Fruit fly (Drosophila melanogaster): ENCODE results near the gene CG17328.

The CG17328 gene

dm6 chr2L:16321209-16321608 is 21.5 kb downstream of the CG17328 start:
- TF ChIP-seq usp (GFP tag; optimal IDR thresholded peaks at IDR 0.05) (no peak), EcR (GFP tag; optimal IDR thresholded peaks at IDR 0.05) (no peak), psq (optimal IDR thresholded peaks at IDR 0.05) (no peak), Dll (optimal IDR thresholded peaks at IDR 0.05) (no peak), CG8478 (optimal IDR thresholded peaks at IDR 0.05) (no peak), pan (optimal IDR thresholded peaks at IDR 0.05) (no peak)

dm6 chr2L:16321872-16322631 is 22.3 kb downstream of the CG17328 start:
- no peak for TF ChIP-seq CG8478 (optimal IDR thresholded peaks at IDR 0.05)
- no peak for TF ChIP-seq EcR (GFP tag; optimal IDR thresholded peaks at IDR 0.05)
- TF ChIP-seq Dll (optimal IDR thresholded peaks at IDR 0.05) = no peak
- no peak for TF ChIP-seq pan (optimal IDR thresholded peaks at IDR 0.05)
- TF ChIP-seq psq (optimal IDR thresholded peaks at IDR 0.05) = no peak
- TF ChIP-seq usp (GFP tag; optimal IDR thresholded peaks at IDR 0.05) = no peak

- TF ChIP-seq usp (GFP tag; optimal IDR thresholded peaks at IDR 0.05) (no peak), psq (optimal IDR thresholded peaks at IDR 0.05) (no peak), Dll (optimal IDR thresholded peaks at IDR 0.05) (no peak), EcR (GFP tag; optimal IDR thresholded peaks at IDR 0.05) (no peak), pan (optimal IDR thresholded peaks at IDR 0.05) (no peak), CG8478 (optimal IDR thresholded peaks at IDR 0.05) (no peak)
Observed at dm6 chr2L:16323544-16323943, 23.8 kb downstream of the CG17328 start.

- TF ChIP-seq pan (optimal IDR thresholded peaks at IDR 0.05) = no peak
Observed at dm6 chr2L:16324833-16325232, 25.1 kb downstream of the CG17328 start.

dm6 chr2L:16325515-16326257 is 25.9 kb downstream of the CG17328 start, which contains the start of gene cact:
cact (minus strand) TSS chr2L:16326207.
- TF ChIP-seq CG8478 (optimal IDR thresholded peaks at IDR 0.05) = no peak
- no peak for TF ChIP-seq EcR (GFP tag; optimal IDR thresholded peaks at IDR 0.05)
- TF ChIP-seq psq (optimal IDR thresholded peaks at IDR 0.05) = no peak
- TF ChIP-seq usp (GFP tag; optimal IDR thresholded peaks at IDR 0.05) = no peak
- TF ChIP-seq Dll (optimal IDR thresholded peaks at IDR 0.05) = no peak
- no peak for TF ChIP-seq pan (optimal IDR thresholded peaks at IDR 0.05)

DNA sequence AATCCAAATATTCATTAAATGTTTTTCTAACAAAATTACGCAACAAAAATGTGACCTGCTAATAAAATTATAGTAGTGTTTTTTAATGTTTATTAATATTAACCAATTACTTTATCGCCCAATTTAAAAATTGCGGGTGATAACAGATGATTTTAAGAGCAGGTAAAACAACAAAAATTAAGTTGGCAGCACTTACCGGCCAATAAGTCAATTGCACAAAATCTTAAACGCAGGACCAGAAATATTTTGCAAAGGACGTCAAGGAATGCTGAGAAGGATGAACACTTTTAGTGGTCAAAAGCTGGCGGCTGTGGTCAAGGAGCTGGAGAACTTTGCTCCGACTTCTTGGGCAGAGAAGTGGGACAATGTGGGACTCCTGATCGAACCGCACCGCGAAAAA is 27.1 kb downstream of the CG17328 start, which contains the start of gene CG4278:
TSS of gene CG4278 (plus strand) at position 178 of the 400 bp plus-strand sequence.
- TF ChIP-seq EcR (GFP tag; optimal IDR thresholded peaks at IDR 0.05) (no peak), pan (optimal IDR thresholded peaks at IDR 0.05) (no peak), Dll (optimal IDR thresholded peaks at IDR 0.05) (no peak), usp (GFP tag; optimal IDR thresholded peaks at IDR 0.05) (no peak), psq (optimal IDR thresholded peaks at IDR 0.05) (no peak), CG8478 (optimal IDR thresholded peaks at IDR 0.05) (no peak)

dm6 chr2L:16329102-16329520 is 29.4 kb downstream of the CG17328 start, which contains the start of gene mRpL4:
mRpL4 (minus strand) TSS chr2L:16329132.
- no peak for TF ChIP-seq pan (optimal IDR thresholded peaks at IDR 0.05)
- no peak for TF ChIP-seq usp (GFP tag; optimal IDR thresholded peaks at IDR 0.05)
- TF ChIP-seq psq (optimal IDR thresholded peaks at IDR 0.05) = no peak
- no peak for TF ChIP-seq Dll (optimal IDR thresholded peaks at IDR 0.05)
- no peak for TF ChIP-seq EcR (GFP tag; optimal IDR thresholded peaks at IDR 0.05)
- TF ChIP-seq CG8478 (optimal IDR thresholded peaks at IDR 0.05) = no peak

DNA sequence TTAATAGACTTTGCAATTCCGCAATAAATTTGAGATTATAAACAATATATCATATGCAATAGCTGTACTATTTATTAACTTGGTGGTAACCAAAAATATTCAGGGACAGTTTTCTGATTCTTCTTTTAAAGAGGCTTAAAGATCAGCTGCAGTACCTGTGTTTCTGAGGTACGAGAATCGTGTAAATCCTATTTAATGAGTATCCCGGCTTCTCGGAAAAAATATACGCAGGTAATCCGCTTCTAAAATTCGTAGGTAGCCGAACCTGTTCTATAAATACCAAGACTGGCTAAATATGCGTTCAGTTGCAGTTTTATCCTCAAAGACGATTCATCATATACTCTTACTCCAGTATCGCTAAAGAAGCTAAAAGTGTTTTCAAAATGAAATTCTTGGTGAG is 29.9 kb downstream of the CG17328 start, which contains the start of gene CG4440:
TSS of gene CG4440 (plus strand) at position 301 of the 400 bp plus-strand sequence.
- no peak for TF ChIP-seq usp (GFP tag; optimal IDR thresholded peaks at IDR 0.05)
- TF ChIP-seq CG8478 (optimal IDR thresholded peaks at IDR 0.05) = no peak
- TF ChIP-seq EcR (GFP tag; optimal IDR thresholded peaks at IDR 0.05) = no peak
- TF ChIP-seq Dll (optimal IDR thresholded peaks at IDR 0.05) = no peak
- TF ChIP-seq psq (optimal IDR thresholded peaks at IDR 0.05) = no peak
- no peak for TF ChIP-seq pan (optimal IDR thresholded peaks at IDR 0.05)

DNA sequence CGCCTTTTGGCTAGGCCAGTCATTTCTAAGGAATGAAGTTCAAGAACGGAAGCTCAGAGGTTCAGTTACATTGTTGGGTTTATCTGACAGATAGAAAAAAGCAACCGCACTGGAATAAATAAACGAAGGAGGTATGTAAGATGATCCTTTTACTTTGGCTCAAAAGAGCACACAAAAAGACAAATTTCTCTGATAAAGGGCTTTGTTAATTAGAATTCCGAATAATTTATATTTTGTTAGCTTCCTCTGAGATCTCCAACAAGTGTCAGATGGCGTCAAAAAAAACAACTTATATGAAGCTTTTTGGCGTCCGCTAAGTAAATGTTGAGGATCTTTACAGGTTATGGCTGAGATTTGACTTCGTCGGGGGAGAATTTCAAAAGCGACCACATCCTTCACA is 38.0 kb downstream of the CG17328 start, which contains the start of gene CG31817:
TSS of gene CG31817 (minus strand) at position 101 of the 400 bp plus-strand sequence.
- TF ChIP-seq Dll (optimal IDR thresholded peaks at IDR 0.05) (no peak), EcR (GFP tag; optimal IDR thresholded peaks at IDR 0.05) (no peak), usp (GFP tag; optimal IDR thresholded peaks at IDR 0.05) (no peak), pan (optimal IDR thresholded peaks at IDR 0.05) (no peak), CG8478 (optimal IDR thresholded peaks at IDR 0.05) (no peak), psq (optimal IDR thresholded peaks at IDR 0.05) (no peak)

- TF ChIP-seq Dll (optimal IDR thresholded peaks at IDR 0.05) = no peak
- no peak for TF ChIP-seq CG8478 (optimal IDR thresholded peaks at IDR 0.05)
- no peak for TF ChIP-seq EcR (GFP tag; optimal IDR thresholded peaks at IDR 0.05)
- no peak for TF ChIP-seq psq (optimal IDR thresholded peaks at IDR 0.05)
- no peak for TF ChIP-seq pan (optimal IDR thresholded peaks at IDR 0.05)
- TF ChIP-seq usp (GFP tag; optimal IDR thresholded peaks at IDR 0.05) = no peak
Observed at dm6 chr2L:16340268-16340667, 40.5 kb downstream of the CG17328 start, which contains the start of gene CG42266. CG42266 (minus strand) TSS chr2L:16340368.

DNA sequence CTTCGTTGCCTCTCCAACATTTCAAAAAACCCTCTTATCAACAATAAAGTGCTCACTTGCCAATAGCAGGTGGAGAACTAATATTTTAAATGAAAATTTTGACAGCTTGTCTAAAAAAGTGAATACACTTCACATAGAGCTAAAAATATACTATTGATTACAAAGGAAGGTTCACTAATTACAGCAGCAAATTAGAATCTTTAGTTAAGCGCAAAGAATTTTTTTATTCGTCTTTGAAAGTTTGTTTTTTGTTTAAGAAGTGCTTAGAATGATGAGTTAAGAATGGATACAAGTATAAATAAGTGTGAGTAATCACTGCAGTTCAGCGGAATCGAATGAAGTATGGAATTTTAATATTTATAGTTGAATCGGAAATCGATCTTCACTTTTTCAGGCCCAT is 42.5 kb downstream of the CG17328 start, which contains the start of gene CG44405:
TSS of gene CG44405 (minus strand) at position 101 of the 400 bp plus-strand sequence.
- TF ChIP-seq CG8478 (optimal IDR thresholded peaks at IDR 0.05) = no peak
- no peak for TF ChIP-seq EcR (GFP tag; optimal IDR thresholded peaks at IDR 0.05)

dm6 chr2L:16350160-16350633 is 50.5 kb downstream of the CG17328 start:
- TF ChIP-seq EcR (GFP tag; optimal IDR thresholded peaks at IDR 0.05) (no peak), Dll (optimal IDR thresholded peaks at IDR 0.05) (no peak), pan (optimal IDR thresholded peaks at IDR 0.05) (no peak), usp (GFP tag; optimal IDR thresholded peaks at IDR 0.05) (no peak), CG8478 (optimal IDR thresholded peaks at IDR 0.05) (no peak), psq (optimal IDR thresholded peaks at IDR 0.05) (no peak)
